Worm (Caenorhabditis elegans): ENCODE data around the gene smcl-1.
A peak's percentile ranks its signal among the peaks of the same experiment; 100 is the strongest.

Gene smcl-1

ce11 chrX:11693092-11693491 lies at the start of gene smcl-1:
TSS of gene smcl-1 (plus strand) at chrX:11693464.
- no peak for TF ChIP-seq ztf-29 (GFP tag; IDR thresholded peaks at IDR 0.05)
- peak; percentile 16 for TF ChIP-seq cog-1 (tag; optimal IDR thresholded peaks at IDR 0.05)

- TF ChIP-seq klf-2 (GFP tag; conservative IDR thresholded peaks at IDR 0.05) (0 out of 2 replicates have a peak, but pooled peaks have one; percentile 31), ztf-23 (GFP tag; IDR thresholded peaks at IDR 0.05) (0 out of 2 replicates have a peak, but pooled peaks have one; percentile 51), cog-1 (tag; optimal IDR thresholded peaks at IDR 0.05) (peak; percentile 62), flt-1 (GFP tag; IDR thresholded peaks at IDR 0.05) (peak; percentile 72; the same call in 1 of the 2 replicates)
Measured at ce11 chrX:11643767-11644235, 49.5 kb upstream of the smcl-1 start, which contains the start of gene sto-4. TSS of gene sto-4 (plus strand) at chrX:11644126.

- TF ChIP-seq flt-1 (GFP tag; IDR thresholded peaks at IDR 0.05), result 0 out of 2 replicates have a peak, but pooled peaks have one; percentile 39
- no peak for TF ChIP-seq ztf-23 (GFP tag; IDR thresholded peaks at IDR 0.05)
- TF ChIP-seq T22C8.4 (GFP tag; IDR thresholded peaks at IDR 0.05), result peak; percentile 55; the same call in 1 of the 2 replicates
Measured at ce11 chrX:11645517-11645916, 47.7 kb upstream of the smcl-1 start.

DNA sequence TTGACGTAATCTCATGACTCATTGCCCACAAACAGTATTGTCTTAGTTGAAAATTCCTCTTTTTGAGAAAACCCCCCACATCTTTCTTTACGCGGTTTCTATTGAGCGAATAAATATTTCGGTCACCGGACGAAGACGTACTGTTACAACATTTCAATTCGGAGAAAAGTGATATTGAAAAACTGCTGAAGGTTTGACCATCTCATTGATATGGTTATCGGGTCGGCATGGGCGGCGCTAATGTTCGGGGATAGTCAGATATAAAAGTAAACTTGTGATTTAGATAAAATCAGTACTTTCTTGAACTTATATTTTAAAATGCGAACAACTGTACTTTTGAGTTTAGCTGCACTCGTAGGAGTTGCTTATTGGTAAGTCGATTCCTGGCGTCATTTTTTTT lies 46.1 kb upstream of the smcl-1 start, which contains the start of gene T04F8.8:
T04F8.8 (plus strand) TSS at position 301 of the 400 bp plus-strand sequence.
- TF ChIP-seq flt-1 (GFP tag; IDR thresholded peaks at IDR 0.05) (no peak), med-1 (GFP tag; optimal IDR thresholded peaks at IDR 0.05; ENCODE audit: insufficient read depth) (no peak), klf-2 (GFP tag; conservative IDR thresholded peaks at IDR 0.05) (no peak), cog-1 (tag; optimal IDR thresholded peaks at IDR 0.05) (no peak), T22C8.4 (GFP tag; IDR thresholded peaks at IDR 0.05) (no peak), ref-1 (GFP tag; conservative IDR thresholded peaks at IDR 0.05) (no peak), ztf-29 (GFP tag; IDR thresholded peaks at IDR 0.05) (no peak), tab-1 (GFP tag; IDR thresholded peaks at IDR 0.05) (no peak), ztf-23 (GFP tag; IDR thresholded peaks at IDR 0.05) (no peak)

DNA sequence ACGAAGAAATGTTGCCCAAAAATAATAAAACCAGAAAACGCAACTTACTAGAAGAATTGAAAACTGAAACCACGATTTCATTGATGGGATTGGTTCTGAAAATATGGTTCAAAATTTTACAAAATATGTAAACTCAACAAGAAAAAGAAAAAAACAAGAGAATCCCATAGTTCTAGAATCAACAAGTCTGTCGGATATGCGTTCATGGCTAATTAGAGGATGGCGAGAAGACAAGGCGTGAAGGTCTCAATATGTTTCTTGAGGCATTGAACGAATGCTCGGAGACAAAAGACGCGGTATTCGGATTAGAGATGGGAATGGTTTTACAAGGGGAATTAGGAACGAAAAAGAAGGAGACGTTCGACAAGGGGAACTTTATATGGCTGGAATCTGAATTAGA lies 42.5 kb upstream of the smcl-1 start, which contains the start of gene cutl-11:
cutl-11 (minus strand) TSS at position 101 of the 400 bp plus-strand sequence.
- no peak for TF ChIP-seq klf-2 (GFP tag; conservative IDR thresholded peaks at IDR 0.05)
- TF ChIP-seq ztf-29 (GFP tag; IDR thresholded peaks at IDR 0.05), result no peak
- no peak for TF ChIP-seq flt-1 (GFP tag; IDR thresholded peaks at IDR 0.05)
- no peak for TF ChIP-seq med-1 (GFP tag; optimal IDR thresholded peaks at IDR 0.05; ENCODE audit: insufficient read depth)

DNA sequence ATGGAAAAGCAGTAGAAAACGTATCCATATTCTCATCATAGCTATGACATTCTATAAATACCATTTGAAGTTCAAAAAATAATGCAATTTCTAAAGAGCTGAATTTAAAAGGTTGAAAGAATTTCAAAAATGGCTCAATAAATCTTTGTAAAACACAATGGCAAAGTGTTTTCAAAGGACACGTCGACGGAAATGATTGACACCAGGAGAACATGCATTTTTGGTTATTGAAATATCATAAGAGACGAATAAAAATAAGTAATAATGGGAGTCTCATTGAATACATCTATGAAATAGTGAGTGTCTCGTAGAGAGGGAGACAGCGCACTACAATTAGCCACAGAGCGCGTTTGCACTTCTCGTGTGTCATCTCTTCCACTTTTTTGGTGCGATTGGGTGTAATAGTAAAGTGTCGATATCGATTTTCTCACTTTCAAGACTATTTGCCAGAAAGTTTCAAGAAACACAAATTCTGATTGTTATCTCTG lies 36.7 kb upstream of the smcl-1 start, which contains the start of gene T04F8.2:
T04F8.2 (minus strand) TSS at position 51 of the 488 bp plus-strand sequence.
- no peak for TF ChIP-seq klf-2 (GFP tag; conservative IDR thresholded peaks at IDR 0.05)
- TF ChIP-seq flt-1 (GFP tag; IDR thresholded peaks at IDR 0.05), result no peak
- TF ChIP-seq T22C8.4 (GFP tag; IDR thresholded peaks at IDR 0.05), result peak; percentile 39; the same call in 1 of the 2 replicates
- TF ChIP-seq cog-1 (tag; optimal IDR thresholded peaks at IDR 0.05), result peak; percentile 45

- TF ChIP-seq tab-1 (GFP tag; IDR thresholded peaks at IDR 0.05) (no peak), ztf-23 (GFP tag; IDR thresholded peaks at IDR 0.05) (no peak), T22C8.4 (GFP tag; IDR thresholded peaks at IDR 0.05) (no peak), ztf-29 (GFP tag; IDR thresholded peaks at IDR 0.05) (no peak)
Measured at ce11 chrX:11658331-11658730, 34.9 kb upstream of the smcl-1 start, which contains the start of gene T04F8.3. TSS of gene T04F8.3 (plus strand) at chrX:11658631.

ce11 chrX:11661625-11662024 lies 31.6 kb upstream of the smcl-1 start, which contains the start of gene sfxn-1.5:
TSS of gene sfxn-1.5 (minus strand) at chrX:11661660.
- no peak for TF ChIP-seq ref-1 (GFP tag; conservative IDR thresholded peaks at IDR 0.05)
- no peak for TF ChIP-seq klf-2 (GFP tag; conservative IDR thresholded peaks at IDR 0.05)
- TF ChIP-seq ztf-29 (GFP tag; IDR thresholded peaks at IDR 0.05), result no peak
- TF ChIP-seq T22C8.4 (GFP tag; IDR thresholded peaks at IDR 0.05), result no peak
- TF ChIP-seq cog-1 (tag; optimal IDR thresholded peaks at IDR 0.05), result no peak
- TF ChIP-seq tab-1 (GFP tag; IDR thresholded peaks at IDR 0.05), result no peak
- TF ChIP-seq ztf-23 (GFP tag; IDR thresholded peaks at IDR 0.05), result no peak
- no peak for TF ChIP-seq med-1 (GFP tag; optimal IDR thresholded peaks at IDR 0.05; ENCODE audit: insufficient read depth)
- no peak for TF ChIP-seq flt-1 (GFP tag; IDR thresholded peaks at IDR 0.05)

DNA sequence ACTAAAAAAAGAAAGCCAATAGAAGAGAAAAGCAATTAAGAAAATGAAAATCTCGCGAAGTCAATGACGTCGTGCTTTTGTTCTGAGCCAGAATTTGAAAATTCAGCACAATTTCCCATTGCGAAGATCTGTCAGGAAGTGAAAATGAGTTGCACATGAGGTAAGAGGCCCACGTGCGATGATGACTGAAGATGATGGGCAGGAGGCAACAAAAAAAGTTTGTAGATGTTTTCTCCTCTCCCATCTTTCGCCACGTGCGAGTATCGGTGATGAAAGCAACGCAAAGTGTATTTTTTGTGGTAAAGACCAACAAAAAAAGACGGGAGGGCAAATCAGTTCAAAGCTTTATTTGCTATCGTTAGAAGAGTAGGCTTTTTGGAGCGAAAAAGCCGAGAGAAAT lies 31.2 kb upstream of the smcl-1 start:
- TF ChIP-seq cog-1 (tag; optimal IDR thresholded peaks at IDR 0.05), result no peak
- no peak for TF ChIP-seq ztf-29 (GFP tag; IDR thresholded peaks at IDR 0.05)
- no peak for TF ChIP-seq klf-2 (GFP tag; conservative IDR thresholded peaks at IDR 0.05)
- TF ChIP-seq flt-1 (GFP tag; IDR thresholded peaks at IDR 0.05), result no peak

- no peak for TF ChIP-seq klf-2 (GFP tag; conservative IDR thresholded peaks at IDR 0.05)
- TF ChIP-seq ztf-29 (GFP tag; IDR thresholded peaks at IDR 0.05), result no peak
- TF ChIP-seq T22C8.4 (GFP tag; IDR thresholded peaks at IDR 0.05), result no peak
- TF ChIP-seq flt-1 (GFP tag; IDR thresholded peaks at IDR 0.05), result 0 out of 2 replicates have a peak, but pooled peaks have one; percentile 52
- no peak for TF ChIP-seq ztf-23 (GFP tag; IDR thresholded peaks at IDR 0.05)
- peak; percentile 32 for TF ChIP-seq cog-1 (tag; optimal IDR thresholded peaks at IDR 0.05)
- TF ChIP-seq ref-1 (GFP tag; conservative IDR thresholded peaks at IDR 0.05), result no peak
- no peak for TF ChIP-seq med-1 (GFP tag; optimal IDR thresholded peaks at IDR 0.05; ENCODE audit: insufficient read depth)
- TF ChIP-seq tab-1 (GFP tag; IDR thresholded peaks at IDR 0.05), result no peak
Measured at ce11 chrX:11662557-11662956, 30.7 kb upstream of the smcl-1 start.

- TF ChIP-seq ztf-29 (GFP tag; IDR thresholded peaks at IDR 0.05) (no peak), klf-2 (GFP tag; conservative IDR thresholded peaks at IDR 0.05) (no peak), tab-1 (GFP tag; IDR thresholded peaks at IDR 0.05) (no peak), flt-1 (GFP tag; IDR thresholded peaks at IDR 0.05) (no peak), med-1 (GFP tag; optimal IDR thresholded peaks at IDR 0.05; ENCODE audit: insufficient read depth) (no peak), T22C8.4 (GFP tag; IDR thresholded peaks at IDR 0.05) (no peak), ref-1 (GFP tag; conservative IDR thresholded peaks at IDR 0.05) (no peak), cog-1 (tag; optimal IDR thresholded peaks at IDR 0.05) (no peak), ztf-23 (GFP tag; IDR thresholded peaks at IDR 0.05) (no peak)
Measured at ce11 chrX:11664184-11664583, 29.1 kb upstream of the smcl-1 start.

Measured in whole organism, midembryonic.